Worm (Caenorhabditis elegans) whole organism, young adult: Measurements from ENCODE around the gene F20B6.9.

Experiments
- B0035.1 ChIP-seq: sonication (generic microtip); optimal IDR thresholded peaks from 2 replicates; lab custom pipeline; 2016; ENCODE audit warnings: missing genetic modification characterization, mild to moderate bottlenecking, missing compliant biosample characterization, missing genotype, missing genetic modification reagents
- B0261.1 ChIP-seq: sonication (generic microtip); optimal IDR thresholded peaks from 2 replicates; lab custom pipeline; 2016; ENCODE audit warnings: mild to moderate bottlenecking, missing genetic modification characterization, moderate library complexity, missing compliant biosample characterization
- C17E4.6 ChIP-seq: fragments of 200-800 bp; sonication (Bioruptor generic); IDR thresholded peaks from 2 replicates; pipeline ENCODE4 v1.3.6; 2022; ENCODE audit warnings: missing genetic modification reagents, missing genetic modification characterization, missing compliant biosample characterization
- F39B2.1 ChIP-seq: fragments of 200-800 bp; sonication (Bioruptor generic); IDR thresholded peaks from 2 replicates; pipeline ENCODE4 v1.3.6; 2022; ENCODE audit warnings: missing genetic modification reagents, missing genetic modification characterization, missing compliant biosample characterization
- F49E8.2 ChIP-seq: sonication (generic microtip); optimal IDR thresholded peaks from 3 replicates; lab custom pipeline; 2017; ENCODE audit warnings: missing genetic modification characterization, mild to moderate bottlenecking, missing compliant biosample characterization, antibody characterized with exemption, moderate library complexity; ENCODE audit not compliant: insufficient read depth
- F55B11.4 ChIP-seq: sonication (generic microtip); optimal IDR thresholded peaks from 2 replicates; lab custom pipeline; 2016; ENCODE audit warnings: missing compliant biosample characterization, missing genetic modification characterization, borderline replicate concordance; ENCODE audit not compliant: insufficient read depth
- K12H6.12 ChIP-seq: fragments of 200-800 bp; sonication (Bioruptor generic); optimal IDR thresholded peaks from 2 replicates; lab custom pipeline; 2018; ENCODE audit warnings: mild to moderate bottlenecking, missing genetic modification characterization, missing compliant biosample characterization
- T07F8.4 ChIP-seq: sonication (generic microtip); optimal IDR thresholded peaks from 2 replicates; lab custom pipeline; 2016; ENCODE audit warnings: mild to moderate bottlenecking, missing genetic modification characterization, moderate library complexity, missing compliant biosample characterization
- Y67H2A.10 ChIP-seq: fragments of 200-800 bp; sonication (Bioruptor generic); conservative IDR thresholded peaks from 2 replicates; pipeline ENCODE4 v1.3.6; 2022; ENCODE audit warnings: missing genetic modification reagents, missing genetic modification characterization, missing compliant biosample characterization
- Y79H2A.3 ChIP-seq: fragments of 200-800 bp; sonication (Bioruptor generic); conservative IDR thresholded peaks from 2 replicates; pipeline ENCODE4 v1.3.6; 2022; ENCODE audit warnings: missing genetic modification reagents, missing genetic modification characterization, missing compliant biosample characterization
- ama-1 ChIP-seq, 3 experiments: fragments of 150-350 bp in 1 of 3; sonication (generic microtip) in 2 of 3; optimal IDR thresholded peaks; 2 replicates each; lab custom pipeline; 2014 to 2018; ENCODE audit warnings: missing biosample characterization in 2 of 3, missing genetic modification characterization in 2 of 3, missing genetic modification reagents in 2 of 3
- aptf-3 ChIP-seq: fragments of 200-800 bp; sonication (Bioruptor generic); IDR thresholded peaks from 2 replicates; pipeline ENCODE4 v1.3.6; 2022; ENCODE audit warnings: missing genetic modification characterization, missing compliant biosample characterization
- athp-1 ChIP-seq: sonication (generic microtip); optimal IDR thresholded peaks from 2 replicates; lab custom pipeline; 2017; ENCODE audit warnings: mild to moderate bottlenecking, missing genetic modification characterization, missing compliant biosample characterization
- attf-6 ChIP-seq: fragments of 200-800 bp; sonication (Bioruptor generic); IDR thresholded peaks from 2 replicates; pipeline ENCODE4 v1.3.6; 2022; ENCODE audit warnings: missing genetic modification reagents, missing genetic modification characterization, missing compliant biosample characterization
- bed-2 ChIP-seq: fragments of 200-800 bp; sonication (Bioruptor generic); IDR thresholded peaks from 2 replicates; pipeline ENCODE4 v1.3.6; 2022; ENCODE audit warnings: missing genetic modification reagents, missing genetic modification characterization, missing compliant biosample characterization
- ccch-3 ChIP-seq: fragments of 200-800 bp; sonication (Bioruptor generic); optimal IDR thresholded peaks from 2 replicates; lab custom pipeline; 2018; ENCODE audit warnings: mild to moderate bottlenecking, missing genetic modification characterization, missing compliant biosample characterization
- cebp-2 ChIP-seq: fragments of 200-800 bp; sonication (Bioruptor generic); IDR thresholded peaks from 2 replicates; pipeline ENCODE4 v1.3.6; 2022; ENCODE audit warnings: missing genetic modification characterization, missing compliant biosample characterization
- ceh-27 ChIP-seq: fragments of 200-800 bp; sonication (Bioruptor generic); optimal IDR thresholded peaks from 2 replicates; lab custom pipeline; 2018; ENCODE audit warnings: mild to moderate bottlenecking, missing genetic modification characterization, moderate library complexity, missing compliant biosample characterization
- chd-7 ChIP-seq: sonication (generic microtip); optimal IDR thresholded peaks from 2 replicates; lab custom pipeline; 2016; ENCODE audit warnings: mild to moderate bottlenecking, missing genetic modification characterization, moderate library complexity, missing compliant biosample characterization
- efl-1 ChIP-seq: fragments of 150-350 bp; optimal IDR thresholded peaks from 2 replicates; lab custom pipeline; 2014; ENCODE audit warnings: missing biosample characterization, missing genetic modification reagents, missing genetic modification characterization
- egl-44 ChIP-seq: fragments of 200-800 bp; sonication (Bioruptor generic); IDR thresholded peaks from 2 replicates; pipeline ENCODE4 v1.3.6; 2022; ENCODE audit warnings: missing genetic modification reagents, missing genetic modification characterization, missing compliant biosample characterization
- ekl-4 ChIP-seq: fragments of 200-800 bp; sonication (Bioruptor generic); IDR thresholded peaks from 2 replicates; pipeline ENCODE4 v1.3.6; 2022; ENCODE audit warnings: missing genetic modification reagents, missing genetic modification characterization, missing compliant biosample characterization
- hlh-26 ChIP-seq: fragments of 200-800 bp; sonication (Bioruptor generic); conservative IDR thresholded peaks from 2 replicates; pipeline ENCODE4 v1.3.6; 2022; ENCODE audit warnings: missing genetic modification reagents, missing genetic modification characterization, missing compliant biosample characterization
- hmg-20 ChIP-seq: fragments of 200-800 bp; sonication (Bioruptor generic); IDR thresholded peaks from 2 replicates; pipeline ENCODE4 v1.3.6; 2022; ENCODE audit warnings: missing genetic modification reagents, missing genetic modification characterization, missing compliant biosample characterization
- hsf-1 ChIP-seq: fragments of 200-800 bp; sonication (Bioruptor generic); IDR thresholded peaks from 2 replicates; pipeline ENCODE4 v1.3.6; 2022; ENCODE audit warnings: missing genetic modification reagents, missing genetic modification characterization, missing compliant biosample characterization
- lag-1 ChIP-seq: fragments of 200-800 bp; sonication (Bioruptor generic); IDR thresholded peaks from 2 replicates; pipeline ENCODE4 v1.3.6; 2022; ENCODE audit warnings: missing genetic modification reagents, missing genetic modification characterization, missing compliant biosample characterization
- let-526 ChIP-seq: fragments of 200-800 bp; sonication (Bioruptor generic); IDR thresholded peaks from 2 replicates; pipeline ENCODE4 v1.3.6; 2022; ENCODE audit warnings: missing genetic modification reagents, missing genetic modification characterization, missing compliant biosample characterization
- lin-26 ChIP-seq: fragments of 200-800 bp; sonication (Bioruptor generic); IDR thresholded peaks from 2 replicates; pipeline ENCODE4 v1.3.6; 2022; ENCODE audit warnings: missing genetic modification reagents, missing genetic modification characterization, missing compliant biosample characterization
- lin-40 ChIP-seq: sonication (generic microtip); optimal IDR thresholded peaks from 2 replicates; lab custom pipeline; 2016; ENCODE audit warnings: missing genetic modification characterization, mild to moderate bottlenecking, missing compliant biosample characterization, missing genotype, missing genetic modification reagents
- lin-54 ChIP-seq: fragments of 200-800 bp; sonication (Bioruptor generic); optimal IDR thresholded peaks from 2 replicates; lab custom pipeline; 2018; ENCODE audit warnings: mild to moderate bottlenecking, missing genetic modification characterization, missing compliant biosample characterization
- lir-1 ChIP-seq: fragments of 200-800 bp; sonication (Bioruptor generic); conservative IDR thresholded peaks from 2 replicates; pipeline ENCODE4 v1.3.6; 2022; ENCODE audit warnings: missing genetic modification reagents, missing genetic modification characterization, missing compliant biosample characterization
- lsy-27 ChIP-seq: sonication (generic microtip); optimal IDR thresholded peaks from 2 replicates; lab custom pipeline; 2017; ENCODE audit warnings: missing genetic modification characterization, mild to moderate bottlenecking, missing compliant biosample characterization, antibody characterized with exemption, missing genotype, borderline replicate concordance; ENCODE audit not compliant: insufficient read depth
- madf-10 ChIP-seq: sonication (generic microtip); optimal IDR thresholded peaks from 2 replicates; lab custom pipeline; 2016; ENCODE audit warnings: mild to moderate bottlenecking, missing genetic modification characterization, missing compliant biosample characterization
- mcd-1 ChIP-seq: fragments of 200-800 bp; sonication (Bioruptor generic); IDR thresholded peaks from 2 replicates; pipeline ENCODE4 v1.3.6; 2022; ENCODE audit warnings: missing genetic modification reagents, missing genetic modification characterization, missing compliant biosample characterization
- mes-4 ChIP-seq: sonication (generic microtip); optimal IDR thresholded peaks from 2 replicates; lab custom pipeline; 2016; ENCODE audit warnings: missing genotype, missing genetic modification characterization, missing compliant biosample characterization
- nhr-179 ChIP-seq: sonication (generic microtip); optimal IDR thresholded peaks from 2 replicates; lab custom pipeline; 2016; ENCODE audit warnings: mild to moderate bottlenecking, missing genetic modification characterization, missing compliant biosample characterization
- nhr-27 ChIP-seq: fragments of 200-800 bp; sonication (Bioruptor generic); optimal IDR thresholded peaks from 2 replicates; lab custom pipeline; 2018; ENCODE audit warnings: mild to moderate bottlenecking, missing genetic modification characterization, moderate library complexity, missing compliant biosample characterization
- nhr-80 ChIP-seq: sonication (generic microtip); optimal IDR thresholded peaks from 2 replicates; lab custom pipeline; 2016; ENCODE audit warnings: missing genetic modification characterization, missing compliant biosample characterization
- rcor-1 ChIP-seq: fragments of 200-800 bp; sonication (Bioruptor generic); IDR thresholded peaks from 2 replicates; pipeline ENCODE4 v1.3.6; 2022; ENCODE audit warnings: missing genetic modification reagents, missing genetic modification characterization, missing compliant biosample characterization
- rec-8 ChIP-seq, 2 experiments: sonication (generic microtip); optimal IDR thresholded peaks; 2 replicates each; lab custom pipeline; 2016; ENCODE audit warnings: mild to moderate bottlenecking in 2 of 2, missing genetic modification characterization in 2 of 2, missing genetic modification reagents in 2 of 2, missing genotype in 2 of 2, missing biosample characterization in 1 of 2, missing compliant biosample characterization in 1 of 2, moderate library complexity in 1 of 2
- repo-1 ChIP-seq: sonication (generic microtip); optimal IDR thresholded peaks from 2 replicates; lab custom pipeline; 2017; ENCODE audit warnings: mild to moderate bottlenecking, missing genetic modification characterization, missing compliant biosample characterization
- snpc-4 ChIP-seq, 5 experiments: fragments of 150-350 bp in 1 of 5; sonication (generic microtip) in 4 of 5; optimal IDR thresholded peaks; 2 replicates each; lab custom pipeline; 2014 to 2018; ENCODE audit warnings: missing genetic modification characterization in 5 of 5, missing biosample characterization in 3 of 5, antibody characterized with exemption in 2 of 5, mild to moderate bottlenecking in 2 of 5, missing compliant biosample characterization in 2 of 5, missing genotype in 2 of 5, moderate library complexity in 2 of 5, missing genetic modification reagents in 1 of 5
- sptf-2 ChIP-seq: fragments of 200-800 bp; sonication (Bioruptor generic); optimal IDR thresholded peaks from 2 replicates; lab custom pipeline; 2018; ENCODE audit warnings: mild to moderate bottlenecking, missing genetic modification characterization, missing compliant biosample characterization
- unc-130 ChIP-seq: sonication (generic microtip); optimal IDR thresholded peaks from 2 replicates; lab custom pipeline; 2016; ENCODE audit warnings: missing genetic modification reagents, missing genetic modification characterization, missing compliant biosample characterization
- xnd-1 ChIP-seq: sonication (generic microtip); optimal IDR thresholded peaks from 2 replicates; lab custom pipeline; 2016; ENCODE audit warnings: missing genotype, missing genetic modification reagents, missing genetic modification characterization, missing compliant biosample characterization

Gene F20B6.9

DNA sequence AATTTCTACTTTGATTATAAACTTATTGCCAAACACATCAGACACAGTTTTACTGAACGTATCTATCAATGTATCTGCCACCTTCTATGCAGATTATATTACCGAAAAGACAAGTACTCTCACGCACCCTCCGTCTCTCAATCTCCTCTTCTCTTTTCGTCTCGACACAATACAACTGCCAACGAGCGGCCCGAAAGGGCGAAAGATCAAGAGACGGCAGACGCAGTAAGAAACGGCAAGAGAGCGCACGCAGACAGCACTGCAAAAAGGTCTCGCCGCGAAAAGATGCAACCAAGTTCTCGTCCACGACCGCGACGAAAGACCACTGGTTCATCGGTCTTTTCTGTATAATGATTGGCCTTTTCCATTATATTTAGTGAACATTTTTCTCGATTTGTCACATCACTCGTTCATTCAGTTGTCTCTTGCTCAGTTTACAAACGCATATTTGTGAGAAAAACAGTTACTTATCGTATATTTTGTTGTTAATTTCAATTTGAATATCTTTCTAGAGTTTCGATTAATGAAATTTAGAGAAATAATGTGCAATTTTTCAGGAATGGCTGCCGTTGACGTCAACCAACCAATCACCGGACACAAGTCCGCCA, 16.6 kb downstream of the F20B6.9 start, which contains the start of gene vha-12 (continued):
- TF ChIP-seq rcor-1 (GFP tag; lab: Robert Waterston, UW) (peak; percentile 40; the same call in 1 of the 2 replicates), lag-1 (GFP tag; lab: Robert Waterston, UW) (no peak), Y67H2A.10 (GFP tag; lab: Robert Waterston, UW) (peak; percentile 80), K12H6.12 (tag; lab: Kevin White, UChicago) (peak; percentile 69), attf-6 (GFP tag; lab: Robert Waterston, UW) (no peak), snpc-4 (GFP tag; optimal IDR thresholded peaks at IDR 0.05; lab: Kevin White, UChicago) (no peak), snpc-4 (tag; optimal IDR thresholded peaks at IDR 0.05; lab: Kevin White, UChicago) (peak in 1 of 4 experiments; percentile 54), nhr-80 (peak; percentile 96), sptf-2 (GFP tag; lab: Kevin White, UChicago) (no peak), lin-40 (tag; lab: Kevin White, UChicago) (peak; percentile 88), F49E8.2 (tag; lab: Kevin White, UChicago) (no peak), xnd-1 (tag; lab: Kevin White, UChicago) (no peak), bed-2 (GFP tag; lab: Robert Waterston, UW) (no peak), rec-8 (tag; optimal IDR thresholded peaks at IDR 0.05; lab: Kevin White, UChicago) (no peak), ccch-3 (GFP tag; lab: Kevin White, UChicago) (no peak), mcd-1 (GFP tag; lab: Robert Waterston, UW) (peak; percentile 78), hlh-26 (no peak), repo-1 (peak; percentile 70), F55B11.4 (tag; lab: Kevin White, UChicago) (no peak), nhr-179 (tag; lab: Kevin White, UChicago) (no peak), athp-1 (tag; lab: Kevin White, UChicago) (peak; percentile 35), egl-44 (no peak), aptf-3 (no peak), lin-26 (0 out of 2 replicates have a peak, but pooled peaks have one; percentile 57), lsy-27 (no peak), hmg-20 (GFP tag; lab: Robert Waterston, UW) (peak; percentile 57; the same call in 1 of the 2 replicates), Y79H2A.3 (GFP tag; lab: Robert Waterston, UW) (no peak), madf-10 (peak; percentile 74), C17E4.6 (GFP tag; lab: Robert Waterston, UW) (0 out of 2 replicates have a peak, but pooled peaks have one; percentile 12), ceh-27 (GFP tag; lab: Kevin White, UChicago) (peak; percentile 89), efl-1 (GFP tag; lab: Kevin White, UChicago) (peak; percentile 16), F39B2.1 (GFP tag; lab: Robert Waterston, UW) (no peak), nhr-27 (no peak), lir-1 (GFP tag; lab: Robert Waterston, UW) (peak; percentile 53; the same call in 1 of the 2 replicates), T07F8.4 (tag; lab: Kevin White, UChicago) (no peak), ama-1 (optimal IDR thresholded peaks at IDR 0.05; lab: Kevin White, UChicago) (no peak), ama-1 (GFP tag; optimal IDR thresholded peaks at IDR 0.05; lab: Kevin White, UChicago) (no peak), mes-4 (no peak), chd-7 (tag; lab: Kevin White, UChicago) (peak; percentile 73), let-526 (no peak), ekl-4 (GFP tag; lab: Robert Waterston, UW) (peak; percentile 91), lin-54 (GFP tag; lab: Kevin White, UChicago) (no peak), B0261.1 (tag; lab: Kevin White, UChicago) (no peak), B0035.1 (tag; lab: Kevin White, UChicago) (peak; percentile 10), hsf-1 (no peak), unc-130 (no peak), cebp-2 (no peak)
